Fruit fly (Drosophila melanogaster) whole organism, embryonic: ENCODE data around the gene CG14072.

ENCODE experiments used
- CG10267 ChIP-seq: fragments of 200-800 bp; sonication (Bioruptor generic); optimal IDR thresholded peaks from 2 replicates; lab custom pipeline; 2018; ENCODE audit warnings: missing biosample characterization, mild to moderate bottlenecking, missing genetic modification characterization, moderate library complexity
- CG10543 ChIP-seq: fragments of 200-800 bp; sonication (Bioruptor generic); optimal IDR thresholded peaks from 3 replicates; lab custom pipeline; 2017; ENCODE audit warnings: missing biosample characterization, mild to moderate bottlenecking, missing genetic modification characterization, moderate library complexity
- CG10979 ChIP-seq: fragments of 200-800 bp; sonication (Bioruptor generic); optimal IDR thresholded peaks from 2 replicates; lab custom pipeline; 2018; ENCODE audit warnings: missing biosample characterization, mild to moderate bottlenecking, missing genetic modification characterization, moderate library complexity
- CG11695 ChIP-seq: fragments of 200-800 bp; sonication (Bioruptor generic); IDR thresholded peaks from 3 replicates; pipeline ENCODE4 v1.3.6; 2022; ENCODE audit warnings: missing biosample characterization, missing genetic modification characterization
- CG12104 ChIP-seq: fragments of 200-800 bp; sonication (Bioruptor generic); optimal IDR thresholded peaks from 3 replicates; lab custom pipeline; 2016; ENCODE audit warnings: missing biosample characterization, missing genetic modification characterization
- CG12299 ChIP-seq: fragments of 200-800 bp; sonication (Bioruptor generic); optimal IDR thresholded peaks from 2 replicates; lab custom pipeline; 2018; ENCODE audit warnings: missing biosample characterization, mild to moderate bottlenecking, missing genetic modification characterization
- CG12744 ChIP-seq: fragments of 200-800 bp; sonication (Bioruptor generic); optimal IDR thresholded peaks from 2 replicates; lab custom pipeline; 2016; ENCODE audit warnings: missing biosample characterization, missing genetic modification characterization
- CG13424 ChIP-seq: fragments of 200-800 bp; sonication (Bioruptor generic); optimal IDR thresholded peaks from 2 replicates; lab custom pipeline; 2019; ENCODE audit warnings: missing biosample characterization, mild to moderate bottlenecking, missing genetic modification characterization, moderate library complexity
- CG14050 ChIP-seq: fragments of 200-800 bp; sonication (Bioruptor generic); IDR thresholded peaks from 3 replicates; pipeline ENCODE4 v1.3.6; 2022; ENCODE audit warnings: missing biosample characterization, missing genetic modification characterization
- CG14441 ChIP-seq: fragments of 200-800 bp; sonication (Bioruptor generic); IDR thresholded peaks from 2 replicates; pipeline ENCODE4 v1.3.6; 2022; ENCODE audit warnings: missing biosample characterization, missing genetic modification characterization
- CG14710 ChIP-seq: fragments of 200-800 bp; sonication (Bioruptor generic); optimal IDR thresholded peaks from 3 replicates; lab custom pipeline; 2019; ENCODE audit warnings: missing biosample characterization, mild to moderate bottlenecking, missing genetic modification characterization, moderate library complexity
- CG2199 ChIP-seq: fragments of 200-800 bp; sonication (Bioruptor generic); IDR thresholded peaks from 3 replicates; pipeline ENCODE4 v1.3.6; 2022; ENCODE audit warnings: missing biosample characterization, missing genetic modification characterization
- CG31224 ChIP-seq: fragments of 200-800 bp; sonication (Bioruptor generic); IDR thresholded peaks from 2 replicates; pipeline ENCODE4 v1.3.6; 2022; ENCODE audit warnings: missing biosample characterization, missing genetic modification characterization
- CG34376 ChIP-seq: fragments of 200-800 bp; sonication (Bioruptor generic); optimal IDR thresholded peaks from 2 replicates; lab custom pipeline; 2018; ENCODE audit warnings: missing biosample characterization, mild to moderate bottlenecking, missing genetic modification characterization
- CG34422 ChIP-seq: fragments of 200-800 bp; sonication (Bioruptor generic); IDR thresholded peaks from 3 replicates; pipeline ENCODE4 v1.3.6; 2022; ENCODE audit warnings: missing biosample characterization, missing genetic modification characterization
- CG42726 ChIP-seq: fragments of 200-800 bp; sonication (Bioruptor generic); IDR thresholded peaks from 2 replicates; pipeline ENCODE4 v1.3.6; 2022; ENCODE audit warnings: missing biosample characterization, missing genetic modification characterization; ENCODE audit not compliant: partially characterized antibody
- CG4730 ChIP-seq: fragments of 200-800 bp; sonication (Bioruptor generic); IDR thresholded peaks from 2 replicates; pipeline ENCODE4 v1.3.6; 2022; ENCODE audit warnings: missing biosample characterization, missing genetic modification characterization
- CG5180 ChIP-seq: fragments of 200-800 bp; sonication (Bioruptor generic); optimal IDR thresholded peaks from 3 replicates; lab custom pipeline; 2017; ENCODE audit warnings: missing biosample characterization, missing genetic modification characterization, mild to moderate bottlenecking, moderate library complexity, missing genetic modification reagents
- CG6272 ChIP-seq: fragments of 200-800 bp; sonication (Bioruptor generic); IDR thresholded peaks from 2 replicates; pipeline ENCODE4 v1.3.6; 2022; ENCODE audit warnings: missing biosample characterization, missing genetic modification characterization
- CG6791 ChIP-seq: fragments of 200-800 bp; sonication (Bioruptor generic); IDR thresholded peaks from 3 replicates; pipeline ENCODE4 v1.3.6; 2022; ENCODE audit warnings: missing biosample characterization, missing genetic modification characterization; ENCODE audit not compliant: partially characterized antibody
- CG7372 ChIP-seq: fragments of 200-800 bp; sonication (Bioruptor generic); IDR thresholded peaks from 2 replicates; pipeline ENCODE4 v1.3.6; 2022; ENCODE audit warnings: missing biosample characterization, missing genetic modification characterization
- CG7987 ChIP-seq: fragments of 200-800 bp; sonication (Bioruptor generic); optimal IDR thresholded peaks from 2 replicates; lab custom pipeline; 2018; ENCODE audit warnings: missing biosample characterization, mild to moderate bottlenecking, missing genetic modification characterization, moderate library complexity
- CG8388 ChIP-seq: fragments of 200-800 bp; sonication (Bioruptor generic); optimal IDR thresholded peaks from 2 replicates; lab custom pipeline; 2019; ENCODE audit warnings: missing biosample characterization, mild to moderate bottlenecking, missing genetic modification characterization, moderate library complexity
- CG9797 ChIP-seq: fragments of 200-800 bp; sonication (Bioruptor generic); optimal IDR thresholded peaks from 3 replicates; lab custom pipeline; 2018; ENCODE audit warnings: missing biosample characterization, mild to moderate bottlenecking, missing genetic modification characterization
- D ChIP-seq, 2 experiments: fragments of 200-800 bp in 1 of 2; fragments of >200 bp in 1 of 2; sonication (Bioruptor generic) in 1 of 2; optimal IDR thresholded peaks; 2 replicates in 1 of 2; 3 replicates in 1 of 2; lab custom pipeline; 2017; ENCODE audit warnings: mild to moderate bottlenecking in 1 of 2, missing biosample characterization in 1 of 2, missing genetic modification characterization in 1 of 2, missing genetic modification reagents in 1 of 2
- Dad ChIP-seq: fragments of 200-800 bp; sonication (Bioruptor generic); optimal IDR thresholded peaks from 3 replicates; lab custom pipeline; 2016; ENCODE audit warnings: missing biosample characterization, missing genetic modification characterization
- Fer3 ChIP-seq: fragments of 200-800 bp; sonication (Bioruptor generic); optimal IDR thresholded peaks from 2 replicates; lab custom pipeline; 2018; ENCODE audit warnings: missing biosample characterization, mild to moderate bottlenecking, missing genetic modification characterization, moderate library complexity
- HmgD ChIP-seq: fragments of 200-800 bp; sonication (Bioruptor generic); optimal IDR thresholded peaks from 3 replicates; lab custom pipeline; 2016; ENCODE audit warnings: missing biosample characterization, missing genetic modification characterization
- Hr39 ChIP-seq: fragments of >200 bp; optimal IDR thresholded peaks from 2 replicates; lab custom pipeline; 2017
- Hr51 ChIP-seq, 2 experiments: fragments of 200-800 bp; sonication (Bioruptor generic); optimal IDR thresholded peaks; 2 replicates in 1 of 2; 3 replicates in 1 of 2; lab custom pipeline; 2016 to 2018; ENCODE audit warnings: missing biosample characterization in 2 of 2, missing genetic modification characterization in 2 of 2, mild to moderate bottlenecking in 1 of 2, moderate library complexity in 1 of 2
- NK7.1 ChIP-seq: fragments of 200-800 bp; sonication (Bioruptor generic); optimal IDR thresholded peaks from 3 replicates; lab custom pipeline; 2016; ENCODE audit warnings: missing biosample characterization, missing genetic modification characterization
- PHDP ChIP-seq: fragments of 200-800 bp; sonication (Bioruptor generic); optimal IDR thresholded peaks from 3 replicates; lab custom pipeline; 2018; ENCODE audit warnings: missing biosample characterization, mild to moderate bottlenecking, missing genetic modification characterization, moderate library complexity
- Pdp1 ChIP-seq, 2 experiments: fragments of 200-800 bp; sonication (Bioruptor generic); optimal IDR thresholded peaks; 3 replicates each; lab custom pipeline; 2016; ENCODE audit warnings: missing biosample characterization in 2 of 2, missing genetic modification characterization in 2 of 2, mild to moderate bottlenecking in 1 of 2, moderate library complexity in 1 of 2
- Ravus ChIP-seq: fragments of 200-800 bp; sonication (Bioruptor generic); IDR thresholded peaks from 2 replicates; pipeline ENCODE4 v1.3.6; 2022; ENCODE audit warnings: missing biosample characterization, missing genetic modification characterization
- Sox102F ChIP-seq: fragments of 200-800 bp; sonication (Bioruptor generic); optimal IDR thresholded peaks from 2 replicates; lab custom pipeline; 2018; ENCODE audit warnings: missing biosample characterization, mild to moderate bottlenecking, missing genetic modification characterization, moderate library complexity
- Trl ChIP-seq, 3 experiments: fragments of >200 bp in 2 of 3; fragments of 200-800 bp in 1 of 3; sonication (Bioruptor generic) in 1 of 3; optimal IDR thresholded peaks; 2 replicates in 1 of 3; 3 replicates in 2 of 3; lab custom pipeline; 2016 to 2017; ENCODE audit warnings: missing biosample characterization in 1 of 3, missing genetic modification characterization in 1 of 3
- ash1 ChIP-seq: fragments of 200-800 bp; sonication (Bioruptor generic); optimal IDR thresholded peaks from 2 replicates; lab custom pipeline; 2018; ENCODE audit warnings: missing biosample characterization, mild to moderate bottlenecking, missing genetic modification characterization
- bsh ChIP-seq, 2 experiments: fragments of 200-800 bp; sonication (Bioruptor generic); optimal IDR thresholded peaks; 2 replicates each; lab custom pipeline; 2017 to 2018; ENCODE audit warnings: mild to moderate bottlenecking in 2 of 2, missing biosample characterization in 2 of 2, missing genetic modification characterization in 2 of 2, moderate library complexity in 1 of 2
- caup ChIP-seq: fragments of 200-800 bp; sonication (Bioruptor generic); optimal IDR thresholded peaks from 3 replicates; lab custom pipeline; 2017; ENCODE audit warnings: missing biosample characterization, mild to moderate bottlenecking, missing genetic modification characterization, moderate library complexity; ENCODE audit not compliant: severe bottlenecking
- esg ChIP-seq: fragments of 200-800 bp; sonication (Bioruptor generic); conservative IDR thresholded peaks from 2 replicates; pipeline ENCODE4 v1.3.6; 2022; ENCODE audit warnings: missing biosample characterization, missing genetic modification characterization
- h ChIP-seq: fragments of >200 bp; optimal IDR thresholded peaks from 2 replicates; lab custom pipeline; 2017
- hb ChIP-seq: fragments of 200-800 bp; sonication (Bioruptor generic); IDR thresholded peaks from 3 replicates; pipeline ENCODE4 v1.3.6; 2022; ENCODE audit warnings: missing biosample characterization, missing genetic modification characterization; ENCODE audit not compliant: partially characterized antibody
- nom ChIP-seq: fragments of 200-800 bp; sonication (Bioruptor generic); optimal IDR thresholded peaks from 2 replicates; lab custom pipeline; 2017; ENCODE audit warnings: missing biosample characterization, missing genetic modification characterization, mild to moderate bottlenecking, moderate library complexity, missing genetic modification reagents
- onecut ChIP-seq: fragments of 200-800 bp; sonication (Bioruptor generic); IDR thresholded peaks from 2 replicates; pipeline ENCODE4 v1.3.6; 2022; ENCODE audit warnings: missing biosample characterization, missing genetic modification characterization
- pzg ChIP-seq: fragments of 200-800 bp; sonication (Bioruptor generic); optimal IDR thresholded peaks from 3 replicates; lab custom pipeline; 2018; ENCODE audit warnings: missing biosample characterization, mild to moderate bottlenecking, missing genetic modification characterization, moderate library complexity
- stwl ChIP-seq: fragments of 200-800 bp; sonication (Bioruptor generic); optimal IDR thresholded peaks from 3 replicates; lab custom pipeline; 2018; ENCODE audit warnings: missing biosample characterization, mild to moderate bottlenecking, missing genetic modification characterization, moderate library complexity
- tio ChIP-seq: fragments of 200-800 bp; sonication (Bioruptor generic); optimal IDR thresholded peaks from 2 replicates; lab custom pipeline; 2017; ENCODE audit warnings: missing biosample characterization, missing genetic modification characterization, inconsistent platforms
- trem ChIP-seq: fragments of 200-800 bp; optimal IDR thresholded peaks from 3 replicates; lab custom pipeline; 2019; ENCODE audit warnings: missing biosample characterization, mild to moderate bottlenecking, missing genetic modification characterization, moderate library complexity
- tx ChIP-seq: fragments of 200-800 bp; sonication (Bioruptor generic); optimal IDR thresholded peaks from 2 replicates; lab custom pipeline; 2016; ENCODE audit warnings: missing biosample characterization, missing genetic modification characterization

CG14072 gene

DNA sequence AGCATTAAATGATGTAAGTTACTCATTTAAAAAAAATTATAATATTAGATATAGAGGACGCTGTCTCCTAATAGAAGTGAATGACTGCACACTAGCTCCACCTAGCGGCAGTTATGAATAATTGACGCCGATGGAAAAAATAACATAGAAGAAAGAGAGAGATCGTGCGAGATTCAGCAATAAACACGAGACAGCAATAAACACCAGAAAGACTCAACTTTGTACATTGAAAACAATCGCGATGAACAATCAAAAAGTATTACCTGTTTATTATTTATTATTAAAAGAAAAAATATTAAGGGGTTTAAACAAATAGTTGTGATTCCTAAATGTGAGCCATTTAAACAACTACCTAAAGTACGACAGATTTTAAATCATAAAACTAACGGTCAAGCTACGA, 49.7 kb downstream of the CG14072 start (continued):
- TF ChIP-seq stwl (tag; lab: Kevin White, UChicago) = peak; percentile 66
- TF ChIP-seq ash1 = no peak
- TF ChIP-seq onecut (GFP tag; lab: Robert Waterston, UW) = peak; percentile 65
- TF ChIP-seq tio (GFP tag; lab: Kevin White, UChicago) = no peak
- TF ChIP-seq D (optimal IDR thresholded peaks at IDR 0.05; lab: Kevin White, UChicago) = no peak
- TF ChIP-seq D (GFP tag; optimal IDR thresholded peaks at IDR 0.05; lab: Kevin White, UChicago) = peak; percentile 40
- peak; percentile 25; the same call in 1 of the 2 replicates for TF ChIP-seq CG31224
- TF ChIP-seq CG6272 (GFP tag; lab: Robert Waterston, UW) = no peak
- TF ChIP-seq tx (GFP tag; lab: Kevin White, UChicago) = no peak
- TF ChIP-seq trem = peak; percentile 18
- TF ChIP-seq CG7372 (GFP tag; lab: Robert Waterston, UW) = no peak
- peak; percentile 59 for TF ChIP-seq CG10267 (tag; lab: Kevin White, UChicago)
- no peak for TF ChIP-seq CG10543
- no peak for TF ChIP-seq Hr39
- peak; percentile 27 for TF ChIP-seq CG5180 (GFP tag; lab: Kevin White, UChicago)
- TF ChIP-seq CG42726 (GFP tag; lab: Robert Waterston, UW) = no peak
- no peak for TF ChIP-seq Sox102F (GFP tag; lab: Kevin White, UChicago)
- peak; percentile 36 for TF ChIP-seq caup (GFP tag; lab: Kevin White, UChicago)
- no peak for TF ChIP-seq nom (GFP tag; lab: Kevin White, UChicago)
- TF ChIP-seq CG12744 = no peak
- TF ChIP-seq CG10979 = peak; percentile 54
- peak in 1 of 2 experiments; percentile 31 for TF ChIP-seq bsh (GFP tag; optimal IDR thresholded peaks at IDR 0.05; lab: Kevin White, UChicago)
- TF ChIP-seq h = no peak
- TF ChIP-seq hb (GFP tag; lab: Robert Waterston, UW) = no peak
- TF ChIP-seq CG34376 (GFP tag; lab: Kevin White, UChicago) = no peak
- TF ChIP-seq Hr51 (GFP tag; optimal IDR thresholded peaks at IDR 0.05; lab: Kevin White, UChicago) = no peak
- TF ChIP-seq NK7.1 (GFP tag; lab: Kevin White, UChicago) = no peak
- no peak for TF ChIP-seq CG6791 (GFP tag; lab: Robert Waterston, UW)
- TF ChIP-seq CG14710 (tag; lab: Kevin White, UChicago) = peak; percentile 47
- TF ChIP-seq CG2199 (GFP tag; lab: Robert Waterston, UW) = peak; percentile 82; the same call in 2 of the 3 replicates
- peak; percentile 58; the same call in 1 of the 3 replicates for TF ChIP-seq CG11695
- no peak for TF ChIP-seq CG12299 (tag; lab: Kevin White, UChicago)
- no peak for TF ChIP-seq CG14050 (GFP tag; lab: Robert Waterston, UW)
- TF ChIP-seq Fer3 = peak; percentile 42
- TF ChIP-seq pzg (GFP tag; lab: Kevin White, UChicago) = peak; percentile 16
- peak; percentile 68 for TF ChIP-seq CG34422 (GFP tag; lab: Robert Waterston, UW)
- peak; percentile 56 for TF ChIP-seq CG7987 (GFP tag; lab: Kevin White, UChicago)
- TF ChIP-seq CG4730 (GFP tag; lab: Robert Waterston, UW) = 0 out of 2 replicates have a peak, but pooled peaks have one; percentile 23
- TF ChIP-seq CG14441 (GFP tag; lab: Robert Waterston, UW) = peak; percentile 65
- TF ChIP-seq Dad = no peak
- no peak for TF ChIP-seq Trl (optimal IDR thresholded peaks at IDR 0.05; lab: Kevin White, UChicago)
- peak; percentile 24 for TF ChIP-seq Trl (GFP tag; optimal IDR thresholded peaks at IDR 0.05; lab: Kevin White, UChicago)
- peak; percentile 39 for TF ChIP-seq esg (GFP tag; lab: Robert Waterston, UW)
- TF ChIP-seq CG12104 (GFP tag; lab: Kevin White, UChicago) = no peak
- no peak for TF ChIP-seq CG8388 (GFP tag; lab: Kevin White, UChicago)
- no peak for TF ChIP-seq Ravus (GFP tag; lab: Robert Waterston, UW)
- no peak for TF ChIP-seq PHDP (tag; lab: Kevin White, UChicago)
- TF ChIP-seq CG9797 = no peak
- no peak for TF ChIP-seq HmgD (GFP tag; lab: Kevin White, UChicago)
- TF ChIP-seq CG13424 (tag; lab: Kevin White, UChicago) = peak; percentile 11
- peak in 1 of 2 experiments; percentile 19 for TF ChIP-seq Pdp1 (GFP tag; optimal IDR thresholded peaks at IDR 0.05; lab: Kevin White, UChicago)
